Fruit fly (Drosophila melanogaster) whole organism, embryonic: ENCODE data around the gene CG11951.

Source experiments
- Bteb2 ChIP-seq: fragments of 200-800 bp; sonication (Bioruptor generic); optimal IDR thresholded peaks from 2 replicates; lab custom pipeline; 2016; ENCODE audit warnings: missing biosample characterization, missing genetic modification characterization
- CG1792 ChIP-seq: fragments of 200-800 bp; sonication (Bioruptor generic); optimal IDR thresholded peaks from 2 replicates; lab custom pipeline; 2016; ENCODE audit warnings: missing biosample characterization, missing genetic modification characterization
- Deaf1 ChIP-seq: fragments of 200-800 bp; optimal IDR thresholded peaks from 3 replicates; lab custom pipeline; 2019; ENCODE audit warnings: missing biosample characterization, mild to moderate bottlenecking, missing genetic modification characterization, moderate library complexity
- Dp ChIP-seq: fragments of 200-800 bp; sonication (Bioruptor generic); optimal IDR thresholded peaks from 2 replicates; lab custom pipeline; 2018; ENCODE audit warnings: missing biosample characterization, mild to moderate bottlenecking, missing genetic modification characterization, moderate library complexity
- Drgx ChIP-seq: fragments of 200-800 bp; sonication (Bioruptor generic); IDR thresholded peaks from 2 replicates; pipeline ENCODE4 v1.3.6; 2022; ENCODE audit warnings: missing biosample characterization, missing genetic modification characterization
- Optix ChIP-seq: fragments of 200-800 bp; sonication (Bioruptor generic); IDR thresholded peaks from 3 replicates; pipeline ENCODE4 v1.3.6; 2022; ENCODE audit warnings: missing biosample characterization, missing genetic modification characterization
- amos ChIP-seq: fragments of 200-800 bp; sonication (Bioruptor generic); IDR thresholded peaks from 2 replicates; pipeline ENCODE4 v1.3.6; 2022; ENCODE audit warnings: missing biosample characterization, missing genetic modification characterization; ENCODE audit not compliant: partially characterized antibody
- kah ChIP-seq: fragments of 200-800 bp; sonication (Bioruptor generic); optimal IDR thresholded peaks from 2 replicates; lab custom pipeline; 2018; ENCODE audit warnings: missing biosample characterization, mild to moderate bottlenecking, missing genetic modification characterization

DNA sequence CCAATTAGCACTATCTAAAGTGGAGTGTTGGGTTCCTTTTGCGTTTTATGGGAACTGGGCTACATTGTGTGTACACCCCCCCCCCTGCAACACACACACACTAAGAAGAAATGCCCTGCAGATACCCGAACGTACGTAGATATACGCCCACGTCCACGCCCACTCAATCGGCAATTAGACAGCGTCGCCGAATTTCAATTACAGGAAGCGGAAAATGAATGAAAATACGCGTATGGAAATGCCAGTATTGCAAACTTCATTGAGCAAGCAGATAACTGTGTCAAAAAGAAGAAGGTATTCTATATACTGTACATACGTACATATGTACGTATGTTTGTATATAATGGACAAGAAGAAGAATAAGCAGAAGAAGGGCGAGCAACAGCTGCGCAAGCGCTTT is 25.1 kb downstream of the CG11951 start:
- TF ChIP-seq Optix (GFP tag; lab: Robert Waterston, UW), result no peak
- TF ChIP-seq CG1792 (GFP tag; lab: Kevin White, UChicago), result no peak
- no peak for TF ChIP-seq Bteb2
- no peak for TF ChIP-seq Dp (GFP tag; lab: Kevin White, UChicago)
- no peak for TF ChIP-seq amos (GFP tag; lab: Robert Waterston, UW)
- TF ChIP-seq Deaf1 (tag; lab: Kevin White, UChicago), result no peak
- no peak for TF ChIP-seq Drgx (GFP tag; lab: Robert Waterston, UW)
- TF ChIP-seq kah (GFP tag; lab: Kevin White, UChicago), result no peak
